Worm (Caenorhabditis elegans) whole organism, L2 larva: Measurements from ENCODE around the gene glr-7.

Experiments used
- nhr-25 ChIP-seq: fragments of 150-350 bp; sonication (generic microtip); optimal IDR thresholded peaks from 3 replicates; lab custom pipeline; 2014; ENCODE audit warnings: missing biosample characterization, missing genetic modification characterization
- unc-39 ChIP-seq: fragments of 150-350 bp; optimal IDR thresholded peaks from 2 replicates; lab custom pipeline; 2014; ENCODE audit warnings: missing biosample characterization, missing genetic modification characterization

DNA sequence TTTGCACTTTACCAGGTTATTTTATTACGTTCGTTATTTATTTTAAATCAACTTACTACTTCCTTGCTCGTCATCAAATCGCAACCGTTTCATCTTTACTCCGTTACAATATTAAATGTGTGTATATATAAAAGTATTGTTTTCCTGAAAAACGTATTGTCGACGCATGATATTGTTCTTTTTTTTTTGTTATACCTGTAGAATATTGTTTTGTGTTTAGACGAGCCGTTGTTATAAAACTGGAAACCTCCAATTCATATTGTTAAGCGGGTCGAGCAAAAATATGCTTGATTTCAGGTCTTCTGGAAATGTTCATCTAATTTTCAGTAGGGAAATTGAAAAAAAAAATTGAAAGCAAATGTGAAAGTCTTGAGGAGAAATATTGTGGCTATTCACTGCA, 19.2 kb upstream of the glr-7 start, which contains the start of gene gid-2:
- TF ChIP-seq unc-39 (no peak), nhr-25 (tag; lab: Kevin White, UChicago) (no peak)
